Fruit fly (Drosophila melanogaster): Measurements from ENCODE around the gene rn.

The rn gene

dm6 chr3R:7249460-7249859 lies 60.0 kb downstream of the rn start, which contains the start of the genes CG1227 and Dtwd2:
Gene CG1227 (minus strand): TSS chr3R:7249738.
Gene Dtwd2 (plus strand): TSS chr3R:7249795.
- TF ChIP-seq Chrac-16 (GFP tag; optimal IDR thresholded peaks at IDR 0.05) (peak; percentile 67), CG15011 (GFP tag; optimal IDR thresholded peaks at IDR 0.05) (no peak), cas (GFP tag; IDR thresholded peaks at IDR 0.05) (peak; percentile 83), CG13424 (tag; optimal IDR thresholded peaks at IDR 0.05) (peak; percentile 97), Drgx (GFP tag; IDR thresholded peaks at IDR 0.05) (peak; percentile 97), CG17568 (GFP tag; optimal IDR thresholded peaks at IDR 0.05) (no peak), maf-S (GFP tag; optimal IDR thresholded peaks at IDR 0.05) (peak; percentile 51), tup (GFP tag; optimal IDR thresholded peaks at IDR 0.05) (peak; percentile 7), Xrp1 (GFP tag; IDR thresholded peaks at IDR 0.05) (peak; percentile 96), pnt (GFP tag; optimal IDR thresholded peaks at IDR 0.05) (peak; percentile 14), Hr39 (optimal IDR thresholded peaks at IDR 0.05) (no peak), prd (optimal IDR thresholded peaks at IDR 0.05) (no peak), prd (GFP tag; IDR thresholded peaks at IDR 0.05) (peak; percentile 81), fd64A (GFP tag; optimal IDR thresholded peaks at IDR 0.05) (peak; percentile 41), ems (GFP tag; optimal IDR thresholded peaks at IDR 0.05) (peak; percentile 72), rib (GFP tag; IDR thresholded peaks at IDR 0.05) (peak; percentile 85), scrt (GFP tag; optimal IDR thresholded peaks at IDR 0.05) (peak; percentile 90), gro (GFP tag; optimal IDR thresholded peaks at IDR 0.05) (no peak), CG33213 (GFP tag; optimal IDR thresholded peaks at IDR 0.05) (peak; percentile 12), trh (GFP tag; optimal IDR thresholded peaks at IDR 0.05) (peak; percentile 47), CG3281 (GFP tag; optimal IDR thresholded peaks at IDR 0.05) (peak; percentile 100), Rfx (GFP tag; IDR thresholded peaks at IDR 0.05) (peak; percentile 94), grn (GFP tag; optimal IDR thresholded peaks at IDR 0.05) (peak; percentile 38), sr (GFP tag; IDR thresholded peaks at IDR 0.05) (no peak), CG8765 (GFP tag; IDR thresholded peaks at IDR 0.05) (peak; percentile 73; the same call in 1 of the 2 replicates), fd96Cb (tag; optimal IDR thresholded peaks at IDR 0.05) (peak; percentile 84), pfk (GFP tag; optimal IDR thresholded peaks at IDR 0.05) (no peak), cato (GFP tag; optimal IDR thresholded peaks at IDR 0.05; ENCODE audit: borderline replicate concordance) (peak; percentile 49), pb (GFP tag; optimal IDR thresholded peaks at IDR 0.05) (peak; percentile 30), CG11085 (GFP tag; IDR thresholded peaks at IDR 0.05) (peak; percentile 46; the same call in 1 of the 2 replicates), CG3407 (GFP tag; optimal IDR thresholded peaks at IDR 0.05) (peak; percentile 78), jing (GFP tag; optimal IDR thresholded peaks at IDR 0.05) (peak; percentile 50), CG10147 (GFP tag; optimal IDR thresholded peaks at IDR 0.05) (peak; percentile 94), gsb (GFP tag; IDR thresholded peaks at IDR 0.05) (peak; percentile 81), Aef1 (GFP tag; IDR thresholded peaks at IDR 0.05) (peak; percentile 85), CG6683 (GFP tag; optimal IDR thresholded peaks at IDR 0.05) (no peak), sim (GFP tag; IDR thresholded peaks at IDR 0.05) (peak; percentile 66; the same call in 1 of the 2 replicates), mirr (GFP tag; optimal IDR thresholded peaks at IDR 0.05) (no peak), Poxn (GFP tag; IDR thresholded peaks at IDR 0.05) (peak; percentile 51; the same call in 1 of the 2 replicates), CG18011 (GFP tag; optimal IDR thresholded peaks at IDR 0.05) (peak; percentile 75), E2f2 (GFP tag; IDR thresholded peaks at IDR 0.05) (peak; percentile 75), z (GFP tag; IDR thresholded peaks at IDR 0.05) (no peak), Bgb (GFP tag; IDR thresholded peaks at IDR 0.05; ENCODE audit: partially characterized antibody) (no peak), Hand (GFP tag; optimal IDR thresholded peaks at IDR 0.05) (peak; percentile 87), Scr (GFP tag; IDR thresholded peaks at IDR 0.05; ENCODE audit: partially characterized antibody) (no peak), nom (GFP tag; optimal IDR thresholded peaks at IDR 0.05) (no peak), dmrt99B (tag; optimal IDR thresholded peaks at IDR 0.05) (peak; percentile 91), Neu2 (GFP tag; optimal IDR thresholded peaks at IDR 0.05; ENCODE audit: borderline replicate concordance) (no peak), YL-1 (GFP tag; optimal IDR thresholded peaks at IDR 0.05) (peak; percentile 86), hth (optimal IDR thresholded peaks at IDR 0.05) (no peak), CG5245 (GFP tag; optimal IDR thresholded peaks at IDR 0.05) (peak; percentile 36), psq (GFP tag; optimal IDR thresholded peaks at IDR 0.05) (no peak)
